Worm (Caenorhabditis elegans): ENCODE data around the gene rpl-39.

rpl-39 gene

ce11 chrV:7734909-7735308, 41.0 kb downstream of the rpl-39 start, which contains the start of gene clic-1:
clic-1 (minus strand) TSS chrV:7734911.
- TF ChIP-seq him-1 (tag; optimal IDR thresholded peaks at IDR 0.05) (peak; percentile 29), W03F9.2 (tag; optimal IDR thresholded peaks at IDR 0.05) (no peak)

- TF ChIP-seq him-1 (tag; optimal IDR thresholded peaks at IDR 0.05) = no peak
- no peak for TF ChIP-seq dao-5 (tag; optimal IDR thresholded peaks at IDR 0.05)
These were observed 42.6 kb downstream of the rpl-39 start for ce11 chrV:7733240-7733765.

- TF ChIP-seq dao-5 (tag; optimal IDR thresholded peaks at IDR 0.05) (no peak), him-1 (tag; optimal IDR thresholded peaks at IDR 0.05) (no peak), W03F9.2 (tag; optimal IDR thresholded peaks at IDR 0.05) (no peak)
These were observed 45.4 kb downstream of the rpl-39 start for ce11 chrV:7730488-7730887.

DNA sequence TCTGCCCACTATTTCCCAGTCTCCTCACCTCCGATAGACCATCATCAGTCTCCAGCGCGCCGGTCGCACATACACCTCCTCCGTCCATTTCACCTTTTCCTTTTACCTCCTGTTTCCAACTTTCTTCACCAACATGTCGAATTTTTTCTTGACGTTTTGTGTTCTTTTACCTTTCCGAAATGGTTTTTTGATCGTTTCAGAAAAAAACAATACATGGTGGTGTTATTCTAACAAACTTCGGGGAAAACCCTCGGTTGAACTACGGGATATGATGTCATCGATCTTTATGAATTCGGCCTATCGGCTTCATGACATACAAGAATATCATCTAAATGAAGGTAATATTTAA, 47.2 kb downstream of the rpl-39 start, which contains the start of gene Y97E10C.1:
Gene Y97E10C.1 (plus strand): TSS at position 201 of the 349 bp plus-strand sequence.
- TF ChIP-seq dao-5 (tag; optimal IDR thresholded peaks at IDR 0.05) (no peak), him-1 (tag; optimal IDR thresholded peaks at IDR 0.05) (no peak), W03F9.2 (tag; optimal IDR thresholded peaks at IDR 0.05) (no peak)

DNA sequence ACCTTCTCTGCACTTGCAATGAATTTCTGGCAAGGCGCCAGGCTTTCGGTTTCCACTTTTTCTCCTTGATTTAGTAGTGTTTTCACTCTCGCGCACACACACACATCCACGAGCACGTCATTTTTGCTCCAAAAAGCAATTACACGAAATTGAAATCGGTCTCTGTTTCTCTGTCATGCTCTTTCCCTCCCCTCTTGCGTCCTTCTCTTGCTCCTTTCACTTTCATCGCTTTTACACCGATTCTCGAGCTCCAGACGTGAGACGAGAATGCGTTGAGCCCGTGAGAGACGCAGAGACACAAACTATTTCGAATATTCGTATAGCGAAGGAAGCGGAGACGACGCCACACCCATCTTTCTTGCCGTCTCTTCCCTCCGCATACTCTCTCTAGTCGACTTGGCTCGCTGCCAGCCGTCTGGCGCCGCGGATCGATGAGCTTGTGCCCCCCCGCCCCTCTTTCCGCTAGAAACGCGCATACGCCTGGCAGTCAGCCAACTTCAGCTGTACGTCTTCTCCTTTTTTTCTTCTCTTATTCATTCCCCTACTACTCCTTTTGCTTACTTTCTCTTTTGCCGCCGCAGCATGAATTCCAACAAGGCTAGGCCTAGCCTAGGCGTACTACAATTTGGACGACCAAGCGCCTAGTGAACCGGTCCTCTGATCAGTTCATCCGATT, 47.7 kb downstream of the rpl-39 start:
- TF ChIP-seq dao-5 (tag; optimal IDR thresholded peaks at IDR 0.05) = no peak
- peak; percentile 87 for TF ChIP-seq him-1 (tag; optimal IDR thresholded peaks at IDR 0.05)

DNA sequence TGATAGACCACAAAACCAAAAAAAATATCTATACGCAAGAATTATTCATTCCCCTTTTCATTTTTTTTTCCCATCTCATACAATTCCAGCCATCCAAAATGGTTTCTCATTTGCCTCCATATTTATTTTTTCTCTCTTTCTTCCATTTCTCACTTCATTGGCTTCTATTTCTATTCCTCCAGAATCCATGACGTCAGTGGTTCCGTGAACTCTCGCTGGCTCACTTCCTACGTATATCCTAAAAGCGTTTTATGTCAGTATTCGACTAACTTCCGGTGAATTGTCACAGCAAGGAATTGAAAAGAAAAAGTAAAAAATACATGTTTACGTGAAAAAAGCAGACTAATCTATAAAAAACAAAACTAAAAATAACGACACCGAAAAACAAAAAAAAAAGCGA, 49.0 kb downstream of the rpl-39 start:
- TF ChIP-seq W03F9.2 (tag; optimal IDR thresholded peaks at IDR 0.05) (no peak), dao-5 (tag; optimal IDR thresholded peaks at IDR 0.05) (no peak), him-1 (tag; optimal IDR thresholded peaks at IDR 0.05) (no peak)

DNA sequence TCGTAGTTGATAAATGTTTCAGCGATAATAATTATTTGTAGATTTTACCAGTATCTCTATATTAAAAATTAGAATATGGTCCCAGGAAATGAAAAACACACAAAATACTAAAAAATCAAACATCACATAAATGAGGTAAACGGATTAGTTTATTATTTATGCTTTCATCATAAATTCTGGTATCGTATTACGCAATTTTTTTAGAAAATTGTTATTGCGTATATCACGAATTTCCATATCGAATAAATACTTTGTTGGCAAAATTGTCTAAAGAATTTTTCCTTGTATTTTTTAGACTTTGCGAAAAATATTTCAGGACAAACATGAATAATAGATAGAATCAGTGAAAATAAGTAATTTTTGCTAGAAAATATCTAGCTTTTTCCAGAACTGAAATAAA, 49.7 kb downstream of the rpl-39 start:
- TF ChIP-seq him-1 (tag; optimal IDR thresholded peaks at IDR 0.05) = no peak
- TF ChIP-seq W03F9.2 (tag; optimal IDR thresholded peaks at IDR 0.05) = no peak
- no peak for TF ChIP-seq dao-5 (tag; optimal IDR thresholded peaks at IDR 0.05)

Data from whole organism, L4/young adult.